Worm (Caenorhabditis elegans): Measurements from ENCODE around the gene F52C12.2.

Gene F52C12.2

ce11 chrIV:1990843-1991339 is 37.5 kb downstream of the F52C12.2 start:
- TF ChIP-seq W03F9.2 (tag; optimal IDR thresholded peaks at IDR 0.05) (no peak), dao-5 (tag; optimal IDR thresholded peaks at IDR 0.05) (no peak), him-1 (tag; optimal IDR thresholded peaks at IDR 0.05) (no peak)

ce11 chrIV:1992789-1993188 is 39.4 kb downstream of the F52C12.2 start, which contains the start of gene xpc-1:
Gene xpc-1, plus strand, starts transcription at chrIV:1993089.
- no peak for TF ChIP-seq dao-5 (tag; optimal IDR thresholded peaks at IDR 0.05)
- TF ChIP-seq W03F9.2 (tag; optimal IDR thresholded peaks at IDR 0.05) = no peak
- no peak for TF ChIP-seq him-1 (tag; optimal IDR thresholded peaks at IDR 0.05)

- TF ChIP-seq him-1 (tag; optimal IDR thresholded peaks at IDR 0.05) = no peak
- TF ChIP-seq W03F9.2 (tag; optimal IDR thresholded peaks at IDR 0.05) = no peak
- no peak for TF ChIP-seq dao-5 (tag; optimal IDR thresholded peaks at IDR 0.05)
These were observed 44.4 kb downstream of the F52C12.2 start for ce11 chrIV:1997762-1998161.

- no peak for TF ChIP-seq him-1 (tag; optimal IDR thresholded peaks at IDR 0.05)
- no peak for TF ChIP-seq dao-5 (tag; optimal IDR thresholded peaks at IDR 0.05)
- no peak for TF ChIP-seq W03F9.2 (tag; optimal IDR thresholded peaks at IDR 0.05)
These were observed 48.9 kb downstream of the F52C12.2 start for ce11 chrIV:2002290-2002689.

All from whole organism, L4/young adult.